Fruit fly (Drosophila melanogaster): ENCODE measurements around the gene wnd.

Gene wnd

DNA sequence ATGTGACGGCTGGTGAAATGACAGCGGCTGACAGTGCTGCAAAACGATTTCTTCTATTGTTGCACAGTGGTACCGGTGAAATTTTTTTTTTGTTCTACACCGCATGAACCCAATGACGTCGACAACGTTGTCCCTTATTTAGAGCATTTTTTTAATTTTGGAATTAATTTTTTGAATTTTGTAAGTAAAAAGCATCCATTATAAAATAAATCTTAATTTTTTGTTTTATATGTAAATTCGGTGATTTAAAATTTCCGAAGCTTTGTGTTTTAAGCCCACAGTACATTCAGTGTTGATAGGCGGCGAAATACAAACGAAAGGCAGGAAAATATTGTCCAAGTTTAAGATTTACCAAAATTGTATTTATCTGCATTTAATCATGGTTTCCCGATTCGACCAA lies 23.4 kb downstream of the wnd start, which contains the start of the genes Lon and PIG-F (continued):
- TF ChIP-seq btn (GFP tag; optimal IDR thresholded peaks at IDR 0.05) = peak; percentile 89
- peak; percentile 99 for TF ChIP-seq CG9932 (GFP tag; IDR thresholded peaks at IDR 0.05)
- TF ChIP-seq CG8388 (GFP tag; optimal IDR thresholded peaks at IDR 0.05) = peak; percentile 98
- TF ChIP-seq eve (GFP tag; optimal IDR thresholded peaks at IDR 0.05) = peak in 1 of 2 experiments; percentile 71
- peak; percentile 98 for TF ChIP-seq CG10431 (GFP tag; optimal IDR thresholded peaks at IDR 0.05)
- peak; percentile 95 for TF ChIP-seq CG1792 (GFP tag; optimal IDR thresholded peaks at IDR 0.05)
- peak; percentile 97 for TF ChIP-seq HmgD (GFP tag; optimal IDR thresholded peaks at IDR 0.05)
- TF ChIP-seq sug (tag; optimal IDR thresholded peaks at IDR 0.05) = peak; percentile 99
- peak; percentile 97 for TF ChIP-seq B-H1 (GFP tag; IDR thresholded peaks at IDR 0.05)
- TF ChIP-seq CG2116 (GFP tag; optimal IDR thresholded peaks at IDR 0.05) = peak; percentile 92
- TF ChIP-seq pros (GFP tag; optimal IDR thresholded peaks at IDR 0.05) = peak; percentile 87
- peak; percentile 98 for TF ChIP-seq CG10959 (GFP tag; IDR thresholded peaks at IDR 0.05)
- peak; percentile 97 for TF ChIP-seq CG8944 (GFP tag; optimal IDR thresholded peaks at IDR 0.05)
- peak; percentile 99 for TF ChIP-seq CG34422 (GFP tag; IDR thresholded peaks at IDR 0.05)
- peak; percentile 97 for TF ChIP-seq Blimp-1 (GFP tag; optimal IDR thresholded peaks at IDR 0.05)
- TF ChIP-seq CG8478 (optimal IDR thresholded peaks at IDR 0.05) = no peak
- TF ChIP-seq CG3838 (GFP tag; optimal IDR thresholded peaks at IDR 0.05) = peak; percentile 94
- peak; percentile 99 for TF ChIP-seq zfh1 (GFP tag; IDR thresholded peaks at IDR 0.05)
- peak in 1 of 3 experiments; percentile 95 for TF ChIP-seq Stat92E (GFP tag; optimal IDR thresholded peaks at IDR 0.05)
- TF ChIP-seq Atf6 (GFP tag; IDR thresholded peaks at IDR 0.05) = peak; percentile 98
- peak; percentile 100 for TF ChIP-seq CG31441 (GFP tag; IDR thresholded peaks at IDR 0.05)
- TF ChIP-seq gcm2 (GFP tag; optimal IDR thresholded peaks at IDR 0.05) = peak; percentile 97
- peak; percentile 100 for TF ChIP-seq Hr3 (GFP tag; optimal IDR thresholded peaks at IDR 0.05)
- peak; percentile 100 for TF ChIP-seq CG7839 (tag; optimal IDR thresholded peaks at IDR 0.05)
- peak; percentile 98 for TF ChIP-seq CG11695 (GFP tag; IDR thresholded peaks at IDR 0.05)
- TF ChIP-seq bcd (GFP tag; optimal IDR thresholded peaks at IDR 0.05) = peak; percentile 99
- TF ChIP-seq nau (GFP tag; optimal IDR thresholded peaks at IDR 0.05) = no peak
- TF ChIP-seq CG7963 (GFP tag; IDR thresholded peaks at IDR 0.05; ENCODE audit: partially characterized antibody) = peak; percentile 58
- no peak for TF ChIP-seq cg (GFP tag; optimal IDR thresholded peaks at IDR 0.05)
- TF ChIP-seq CG6765 (GFP tag; optimal IDR thresholded peaks at IDR 0.05) = peak; percentile 98
- TF ChIP-seq ap (GFP tag; IDR thresholded peaks at IDR 0.05) = peak; percentile 95
- TF ChIP-seq CG7357 (GFP tag; IDR thresholded peaks at IDR 0.05) = peak; percentile 97
- TF ChIP-seq sna (GFP tag; IDR thresholded peaks at IDR 0.05; ENCODE audit: partially characterized antibody) = peak; percentile 62; the same call in 1 of the 2 replicates
- TF ChIP-seq sens (GFP tag) = peak; percentile 100
- peak; percentile 99 for TF ChIP-seq zfh2 (GFP tag; optimal IDR thresholded peaks at IDR 0.05)
- peak; percentile 47 for TF ChIP-seq BEAF-32 (GFP tag; optimal IDR thresholded peaks at IDR 0.05)
- peak; percentile 99 for TF ChIP-seq CG12104 (GFP tag; optimal IDR thresholded peaks at IDR 0.05)
- peak; percentile 92 for TF ChIP-seq pb (GFP tag; optimal IDR thresholded peaks at IDR 0.05)
- TF ChIP-seq CG10462 (GFP tag; optimal IDR thresholded peaks at IDR 0.05) = peak; percentile 99
- peak; percentile 99 for TF ChIP-seq odd (GFP tag; optimal IDR thresholded peaks at IDR 0.05)
- no peak; the same call in 1 of the 2 replicates for TF ChIP-seq tna (GFP tag; IDR thresholded peaks at IDR 0.05; ENCODE audit: partially characterized antibody)
- peak; percentile 97 for TF ChIP-seq shn (GFP tag; optimal IDR thresholded peaks at IDR 0.05)
- TF ChIP-seq CG4424 (GFP tag; optimal IDR thresholded peaks at IDR 0.05) = peak; percentile 100
- TF ChIP-seq chn (GFP tag; optimal IDR thresholded peaks at IDR 0.05) = peak; percentile 99
- peak; percentile 99 for TF ChIP-seq CG18476 (GFP tag; optimal IDR thresholded peaks at IDR 0.05)
- TF ChIP-seq CG11247 (GFP tag; IDR thresholded peaks at IDR 0.05) = peak; percentile 98
- TF ChIP-seq CG15696 (tag; optimal IDR thresholded peaks at IDR 0.05) = peak; percentile 100
- peak; percentile 98 for TF ChIP-seq CG15601 (tag; optimal IDR thresholded peaks at IDR 0.05)
- peak; percentile 98 for TF ChIP-seq Atf-2 (GFP tag; optimal IDR thresholded peaks at IDR 0.05)
- TF ChIP-seq cas (GFP tag; IDR thresholded peaks at IDR 0.05) = peak; percentile 96
- peak; percentile 99 for TF ChIP-seq sob (GFP tag; IDR thresholded peaks at IDR 0.05)

Data from whole organism, embryonic.